Fruit fly (Drosophila melanogaster) whole organism, embryonic: ENCODE data around the gene brv3.

ENCODE experiments used
- CG5180 ChIP-seq: fragments of 200-800 bp; sonication (Bioruptor generic); optimal IDR thresholded peaks from 3 replicates; lab custom pipeline; 2017; ENCODE audit warnings: missing biosample characterization, missing genetic modification characterization, mild to moderate bottlenecking, moderate library complexity, missing genetic modification reagents
- HmgZ ChIP-seq: fragments of 200-800 bp; sonication (Bioruptor generic); optimal IDR thresholded peaks from 2 replicates; lab custom pipeline; 2018; ENCODE audit warnings: missing biosample characterization, mild to moderate bottlenecking, missing genetic modification characterization
- bsh ChIP-seq, 2 experiments: fragments of 200-800 bp; sonication (Bioruptor generic); optimal IDR thresholded peaks; 2 replicates each; lab custom pipeline; 2017 to 2018; ENCODE audit warnings: mild to moderate bottlenecking in 2 of 2, missing biosample characterization in 2 of 2, missing genetic modification characterization in 2 of 2, moderate library complexity in 1 of 2
- org-1 ChIP-seq: fragments of 200-800 bp; sonication (Bioruptor generic); optimal IDR thresholded peaks from 2 replicates; lab custom pipeline; 2017; ENCODE audit warnings: missing biosample characterization, missing genetic modification characterization
- pan ChIP-seq, 4 experiments: fragments of >200 bp in 3 of 4; fragments of 200-800 bp in 1 of 4; sonication (Bioruptor generic) in 1 of 4; optimal IDR thresholded peaks in 3 of 4; IDR thresholded peaks in 1 of 4; 2 replicates each; pipeline versions ENCODE4 v1.3.6 to Lab custom; 2017 to 2022; ENCODE audit warnings: missing biosample characterization in 2 of 4, missing genetic modification characterization in 2 of 4, mixed read lengths in 1 of 4

DNA sequence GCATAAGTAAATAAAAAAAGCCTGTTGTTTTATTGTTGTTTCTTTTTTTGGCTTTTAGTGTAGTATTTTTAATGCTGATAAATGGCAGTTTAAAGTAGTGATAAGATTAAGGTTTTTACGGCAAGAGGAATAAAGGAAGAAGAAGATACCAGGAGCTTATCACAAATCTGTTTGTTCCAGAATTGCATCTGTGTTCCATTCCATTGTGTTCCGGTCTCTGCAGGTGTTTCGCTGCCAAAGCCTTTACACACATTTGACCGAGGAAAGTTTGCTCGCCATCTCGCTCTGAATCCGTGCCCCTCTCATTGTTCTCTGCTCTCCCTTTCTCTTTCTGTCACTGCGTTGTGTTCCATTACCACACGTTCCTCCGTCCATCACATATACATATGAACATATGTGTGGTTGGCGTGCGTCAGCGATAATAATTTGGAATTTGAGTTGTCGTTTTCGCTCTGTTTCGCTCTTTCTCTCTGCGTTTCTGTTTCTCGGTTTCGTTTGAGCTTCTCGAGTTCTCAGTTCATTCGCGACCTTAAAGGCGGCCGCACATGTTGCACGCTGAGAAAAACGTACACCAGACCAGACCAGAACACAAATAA lies 34.0 kb upstream of the brv3 start:
- peak; percentile 12 for TF ChIP-seq HmgZ
- no peak for TF ChIP-seq bsh (GFP tag; optimal IDR thresholded peaks at IDR 0.05; lab: Kevin White, UChicago)
- TF ChIP-seq CG5180, result no peak
- no peak for TF ChIP-seq org-1 (GFP tag; lab: Kevin White, UChicago)
- TF ChIP-seq pan (optimal IDR thresholded peaks at IDR 0.05; lab: Kevin White, UChicago), result no peak
- TF ChIP-seq pan (GFP tag; optimal IDR thresholded peaks at IDR 0.05 in 1 of 2, IDR thresholded peaks at IDR 0.05 in 1 of 2), result no peak
